Worm (Caenorhabditis elegans) whole organism, L1 larva: Measurements from ENCODE around the gene suf-1.
A peak's percentile ranks its signal among the peaks of the same experiment; 100 is the strongest.

Experiments
- C16A3.4 ChIP-seq: fragments of 150-350 bp; optimal IDR thresholded peaks from 2 replicates; lab custom pipeline; 2014; ENCODE audit warnings: missing biosample characterization, missing genetic modification characterization
- F16B12.6 ChIP-seq: fragments of 150-350 bp; optimal IDR thresholded peaks from 2 replicates; lab custom pipeline; 2014; ENCODE audit warnings: missing biosample characterization, missing genetic modification characterization
- alr-1 ChIP-seq: fragments of 200-800 bp; sonication (Bioruptor generic); optimal IDR thresholded peaks from 2 replicates; lab custom pipeline; 2018; ENCODE audit warnings: borderline replicate concordance, mild to moderate bottlenecking, missing genetic modification characterization, missing compliant biosample characterization
- aly-2 ChIP-seq: fragments of 150-350 bp; optimal IDR thresholded peaks from 2 replicates; lab custom pipeline; 2014; ENCODE audit warnings: missing biosample characterization, missing genetic modification characterization
- ama-1 ChIP-seq: fragments of 150-350 bp; optimal IDR thresholded peaks from 2 replicates; lab custom pipeline; 2014
- blmp-1 ChIP-seq: fragments of 150-350 bp; optimal IDR thresholded peaks from 2 replicates; lab custom pipeline; 2014; ENCODE audit warnings: missing biosample characterization, missing genetic modification characterization
- ceh-82 ChIP-seq, 3 experiments: fragments of 150-350 bp in 1 of 3; sonication (generic microtip) in 2 of 3; optimal IDR thresholded peaks; 2 replicates each; lab custom pipeline; 2014 to 2017; ENCODE audit warnings: missing biosample characterization in 3 of 3, missing genetic modification characterization in 3 of 3
- ceh-88 ChIP-seq: fragments of 200-800 bp; sonication (Bioruptor generic); IDR thresholded peaks from 2 replicates; pipeline ENCODE4 v1.3.6; 2022; ENCODE audit warnings: missing genetic modification characterization, missing compliant biosample characterization
- ces-1 ChIP-seq: fragments of 150-350 bp; optimal IDR thresholded peaks from 2 replicates; lab custom pipeline; 2014; ENCODE audit warnings: missing biosample characterization, missing genetic modification reagents, missing genetic modification characterization
- dsc-1 ChIP-seq: sonication (generic microtip); optimal IDR thresholded peaks from 2 replicates; lab custom pipeline; 2016; ENCODE audit warnings: mild to moderate bottlenecking, missing genetic modification characterization, missing compliant biosample characterization
- efl-1 ChIP-seq, 4 experiments: fragments of 150-350 bp; optimal IDR thresholded peaks in 3 of 4; peaks in 1 of 4; 1 replicate in 1 of 4; 2 replicates in 3 of 4; lab custom pipeline; 2014; ENCODE audit warnings: missing biosample characterization in 2 of 4, missing genetic modification characterization in 2 of 4, missing genetic modification reagents in 2 of 4
- elt-2 ChIP-seq: sonication (generic microtip); optimal IDR thresholded peaks from 2 replicates; lab custom pipeline; 2016; ENCODE audit warnings: missing genetic modification characterization, mild to moderate bottlenecking, inconsistent platforms, missing compliant biosample characterization, missing genetic modification reagents
- elt-3 ChIP-seq, 6 experiments: fragments of 150-350 bp in 1 of 6; sonication (generic microtip); optimal IDR thresholded peaks; 2 replicates each; lab custom pipeline; 2017 to 2018; ENCODE audit warnings: missing biosample characterization in 6 of 6, missing genetic modification characterization in 6 of 6, inconsistent platforms in 1 of 6
- fkh-8 ChIP-seq: sonication (generic microtip); optimal IDR thresholded peaks from 2 replicates; lab custom pipeline; 2016; ENCODE audit warnings: mild to moderate bottlenecking, missing genetic modification characterization, missing compliant biosample characterization
- fos-1 ChIP-seq: fragments of 150-350 bp; optimal IDR thresholded peaks from 2 replicates; lab custom pipeline; 2014; ENCODE audit warnings: missing biosample characterization, missing genetic modification characterization
- grh-1 ChIP-seq: fragments of 200-800 bp; sonication (Bioruptor generic); IDR thresholded peaks from 2 replicates; pipeline ENCODE4 v1.3.6; 2022; ENCODE audit warnings: missing genetic modification reagents, missing genetic modification characterization, missing compliant biosample characterization
- hpl-2 ChIP-seq: fragments of 150-350 bp; optimal IDR thresholded peaks from 2 replicates; lab custom pipeline; 2014; ENCODE audit warnings: missing biosample characterization, missing genetic modification reagents, missing genetic modification characterization
- isw-1 ChIP-seq: fragments of 200-800 bp; sonication (Bioruptor generic); IDR thresholded peaks from 2 replicates; pipeline ENCODE4 v1.3.6; 2022; ENCODE audit warnings: missing genetic modification characterization, missing compliant biosample characterization
- lin-14 ChIP-seq: fragments of 200-800 bp; sonication (Bioruptor generic); optimal IDR thresholded peaks from 2 replicates; lab custom pipeline; 2018; ENCODE audit warnings: mild to moderate bottlenecking, missing genetic modification characterization, moderate library complexity, missing compliant biosample characterization
- lin-35 ChIP-seq, 2 experiments: fragments of 150-350 bp; optimal IDR thresholded peaks; 2 replicates each; lab custom pipeline; 2014; ENCODE audit warnings: missing biosample characterization in 2 of 2, missing genetic modification characterization in 2 of 2, missing genetic modification reagents in 2 of 2
- lir-3 ChIP-seq: sonication (generic microtip); optimal IDR thresholded peaks from 2 replicates; lab custom pipeline; 2016; ENCODE audit warnings: mild to moderate bottlenecking, missing genetic modification characterization, moderate library complexity, missing compliant biosample characterization; ENCODE audit not compliant: poor library complexity
- lsy-2 ChIP-seq, 2 experiments: fragments of 150-350 bp; optimal IDR thresholded peaks; 2 replicates each; lab custom pipeline; 2014; ENCODE audit warnings: missing biosample characterization in 2 of 2, missing genetic modification characterization in 2 of 2
- mab-9 ChIP-seq: fragments of 200-800 bp; sonication (Bioruptor generic); IDR thresholded peaks from 2 replicates; pipeline ENCODE4 v1.3.6; 2022; ENCODE audit warnings: missing genetic modification reagents, missing genetic modification characterization, missing compliant biosample characterization
- mep-1 ChIP-seq: fragments of 150-350 bp; optimal IDR thresholded peaks from 2 replicates; lab custom pipeline; 2014; ENCODE audit warnings: missing biosample characterization, missing genetic modification characterization
- nhr-11 ChIP-seq: fragments of 150-350 bp; optimal IDR thresholded peaks from 2 replicates; lab custom pipeline; 2014; ENCODE audit warnings: missing biosample characterization, missing genetic modification characterization
- nhr-19 ChIP-seq: fragments of 200-800 bp; sonication (Bioruptor generic); conservative IDR thresholded peaks from 2 replicates; pipeline ENCODE4 v1.3.6; 2022; ENCODE audit warnings: missing genetic modification characterization, missing compliant biosample characterization
- nhr-237 ChIP-seq: fragments of 150-350 bp; optimal IDR thresholded peaks from 2 replicates; lab custom pipeline; 2014; ENCODE audit warnings: missing biosample characterization, missing genetic modification characterization
- nhr-71 ChIP-seq: sonication (generic microtip); optimal IDR thresholded peaks from 2 replicates; lab custom pipeline; 2016; ENCODE audit warnings: mild to moderate bottlenecking, missing genetic modification characterization, moderate library complexity, missing compliant biosample characterization
- nhr-77 ChIP-seq: fragments of 150-350 bp; optimal IDR thresholded peaks from 2 replicates; lab custom pipeline; 2014; ENCODE audit warnings: missing biosample characterization, missing genetic modification characterization
- nhr-84 ChIP-seq: sonication (generic microtip); optimal IDR thresholded peaks from 2 replicates; lab custom pipeline; 2017; ENCODE audit warnings: missing biosample characterization, missing genetic modification characterization
- nhr-90 ChIP-seq: sonication (generic microtip); optimal IDR thresholded peaks from 2 replicates; lab custom pipeline; 2016; ENCODE audit warnings: mild to moderate bottlenecking, missing genetic modification characterization, missing compliant biosample characterization; ENCODE audit not compliant: poor library complexity
- rnt-1 ChIP-seq: sonication (generic microtip); optimal IDR thresholded peaks from 2 replicates; lab custom pipeline; 2016; ENCODE audit warnings: mild to moderate bottlenecking, missing genetic modification characterization, moderate library complexity, missing compliant biosample characterization
- skn-1 ChIP-seq: fragments of 150-350 bp; optimal IDR thresholded peaks from 2 replicates; lab custom pipeline; 2014; ENCODE audit warnings: missing biosample characterization, missing genetic modification characterization
- snu-23 ChIP-seq: sonication (generic microtip); optimal IDR thresholded peaks from 2 replicates; lab custom pipeline; 2016; ENCODE audit warnings: missing genetic modification characterization, missing compliant biosample characterization
- sup-37 ChIP-seq: fragments of 200-800 bp; sonication (Bioruptor generic); optimal IDR thresholded peaks from 2 replicates; lab custom pipeline; 2018; ENCODE audit warnings: mild to moderate bottlenecking, missing genetic modification characterization, missing compliant biosample characterization
- unc-30 ChIP-seq: sonication (generic microtip); optimal IDR thresholded peaks from 2 replicates; lab custom pipeline; 2017; ENCODE audit warnings: missing biosample characterization, missing genetic modification characterization
- unc-62 ChIP-seq: fragments of 150-350 bp; optimal IDR thresholded peaks from 2 replicates; lab custom pipeline; 2014; ENCODE audit warnings: missing biosample characterization, missing genetic modification reagents, missing genetic modification characterization
- unc-86 ChIP-seq: sonication (generic microtip); optimal IDR thresholded peaks from 2 replicates; lab custom pipeline; 2016; ENCODE audit warnings: missing genetic modification characterization, missing compliant biosample characterization
- unc-98 ChIP-seq: fragments of 200-800 bp; sonication (Bioruptor generic); IDR thresholded peaks from 2 replicates; pipeline ENCODE4 v1.3.6; 2022; ENCODE audit warnings: missing genetic modification characterization, missing compliant biosample characterization
- zip-4 ChIP-seq: fragments of 200-800 bp; sonication (Bioruptor generic); optimal IDR thresholded peaks from 2 replicates; lab custom pipeline; 2018; ENCODE audit warnings: mild to moderate bottlenecking, missing genetic modification characterization, moderate library complexity, missing compliant biosample characterization
- ztf-11 ChIP-seq, 2 experiments: sonication (generic microtip); optimal IDR thresholded peaks; 2 replicates each; lab custom pipeline; 2016 to 2017; ENCODE audit warnings: missing genetic modification characterization in 2 of 2, missing biosample characterization in 1 of 2, missing compliant biosample characterization in 1 of 2
- ztf-4 ChIP-seq: fragments of 150-350 bp; optimal IDR thresholded peaks from 2 replicates; lab custom pipeline; 2014; ENCODE audit warnings: missing biosample characterization, missing genetic modification characterization

Gene suf-1

DNA sequence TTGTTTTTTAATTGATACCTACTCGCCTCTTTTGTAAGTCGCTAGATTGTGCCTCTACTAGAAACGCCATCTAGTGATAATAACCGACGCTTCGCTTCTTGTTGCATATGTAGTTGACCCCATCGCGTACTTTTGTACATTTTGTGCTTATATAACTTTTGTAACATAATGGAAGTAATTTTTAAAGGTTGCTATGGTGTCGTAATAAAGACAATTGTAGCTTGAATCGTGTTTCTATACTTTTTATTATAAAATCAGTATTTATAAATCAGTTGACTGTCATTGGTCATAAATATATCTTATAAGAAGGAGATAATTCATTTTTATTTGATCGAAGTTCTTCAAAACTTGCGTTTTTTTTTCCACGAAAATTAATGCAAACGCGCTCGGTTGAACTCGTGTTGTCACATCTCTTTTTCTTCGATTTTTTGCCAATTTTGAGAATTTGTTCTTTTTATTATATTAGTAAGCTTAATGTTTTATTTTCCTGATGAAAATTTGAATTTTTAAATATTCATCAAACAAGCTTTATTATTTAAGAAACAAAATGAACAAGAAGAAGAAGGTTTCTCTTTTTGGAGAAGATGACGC is 26.0 kb upstream of the suf-1 start, which contains the start of gene F54C9.9 (continued):
- TF ChIP-seq nhr-237 (no peak), unc-62 (GFP tag; lab: Kevin White, UChicago) (no peak), mep-1 (tag; lab: Kevin White, UChicago) (no peak)

ce11 chrII:8581700-8582099 is 21.9 kb upstream of the suf-1 start, which contains the start of gene arl-1:
Gene arl-1 (plus strand): TSS chrII:8582000.
- TF ChIP-seq skn-1 (tag; lab: Kevin White, UChicago) (no peak), grh-1 (GFP tag; lab: Robert Waterston, UW) (no peak), nhr-71 (tag; lab: Kevin White, UChicago) (no peak), blmp-1 (tag; lab: Kevin White, UChicago) (no peak), rnt-1 (tag; lab: Kevin White, UChicago) (no peak), efl-1 (optimal IDR thresholded peaks at IDR 0.05; lab: Kevin White, UChicago) (no peak), efl-1 (GFP tag; optimal IDR thresholded peaks at IDR 0.05 in 1 of 2; lab: Kevin White, UChicago) (no peak)
- TF ChIP-seq, all 84 proteins: peak for 0

DNA sequence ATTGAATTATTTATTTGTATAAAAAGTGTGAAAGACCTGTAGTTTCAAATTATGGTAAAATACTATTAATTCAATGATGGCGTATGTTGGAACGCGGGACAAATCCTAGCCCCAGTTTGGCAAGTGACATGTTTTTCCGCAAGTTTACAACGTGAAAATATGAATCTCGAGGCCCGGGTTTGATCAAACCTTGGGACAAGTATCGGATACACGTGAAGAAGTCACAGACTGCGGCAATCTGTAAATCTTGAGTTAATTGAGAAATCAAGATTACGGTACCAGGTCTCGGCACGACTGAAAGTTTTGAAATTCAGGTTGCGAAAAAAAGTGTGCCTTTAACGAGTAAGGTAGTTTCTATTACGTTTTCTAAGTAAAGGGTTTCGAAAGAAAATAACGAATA is 20.6 kb upstream of the suf-1 start:
- TF ChIP-seq aly-2 (tag; lab: Kevin White, UChicago) (no peak), ztf-11 (tag; optimal IDR thresholded peaks at IDR 0.05; lab: Kevin White, UChicago) (no peak), lin-35 (GFP tag; optimal IDR thresholded peaks at IDR 0.05; lab: Kevin White, UChicago) (no peak), nhr-90 (tag; lab: Kevin White, UChicago) (no peak), sup-37 (no peak), nhr-71 (tag; lab: Kevin White, UChicago) (no peak), fkh-8 (no peak), F16B12.6 (tag; lab: Kevin White, UChicago) (no peak), ama-1 (lab: Kevin White, UChicago) (no peak), lin-14 (GFP tag; lab: Kevin White, UChicago) (no peak), alr-1 (tag; lab: Kevin White, UChicago) (no peak)

- TF ChIP-seq zip-4 (GFP tag; lab: Kevin White, UChicago) (no peak), nhr-11 (tag; lab: Kevin White, UChicago) (no peak), dsc-1 (tag; lab: Kevin White, UChicago) (no peak), unc-30 (tag; lab: Kevin White, UChicago) (no peak), lsy-2 (tag; optimal IDR thresholded peaks at IDR 0.05; lab: Kevin White, UChicago) (peak in 1 of 2 experiments; percentile 57), nhr-77 (tag; lab: Kevin White, UChicago) (no peak), fkh-8 (no peak), unc-62 (GFP tag; lab: Kevin White, UChicago) (no peak), aly-2 (tag; lab: Kevin White, UChicago) (no peak), nhr-84 (tag; lab: Kevin White, UChicago) (no peak), elt-3 (tag; optimal IDR thresholded peaks at IDR 0.05; lab: Kevin White, UChicago) (no peak), lir-3 (tag; lab: Kevin White, UChicago) (no peak), lin-35 (GFP tag; optimal IDR thresholded peaks at IDR 0.05; lab: Kevin White, UChicago) (peak in 1 of 2 experiments; percentile 14), rnt-1 (tag; lab: Kevin White, UChicago) (peak; percentile 42), alr-1 (tag; lab: Kevin White, UChicago) (no peak), ces-1 (GFP tag; lab: Kevin White, UChicago) (no peak), mab-9 (no peak), unc-86 (tag; lab: Kevin White, UChicago) (no peak), lin-14 (GFP tag; lab: Kevin White, UChicago) (peak; percentile 73), nhr-19 (no peak), ztf-4 (peak; percentile 30), unc-98 (GFP tag; lab: Robert Waterston, UW) (no peak), ceh-82 (tag; optimal IDR thresholded peaks at IDR 0.05; lab: Kevin White, UChicago) (no peak), fos-1 (tag; lab: Kevin White, UChicago) (no peak), hpl-2 (GFP tag; lab: Kevin White, UChicago) (no peak), mep-1 (tag; lab: Kevin White, UChicago) (peak; percentile 12), isw-1 (GFP tag; lab: Robert Waterston, UW) (no peak), snu-23 (GFP tag; lab: Kevin White, UChicago) (peak; percentile 11), nhr-71 (tag; lab: Kevin White, UChicago) (peak; percentile 62), elt-2 (tag; lab: Kevin White, UChicago) (no peak), blmp-1 (tag; lab: Kevin White, UChicago) (peak; percentile 64), C16A3.4 (tag; lab: Kevin White, UChicago) (peak; percentile 7), ceh-88 (no peak)
Observed at ce11 chrII:8585036-8585627, 18.5 kb upstream of the suf-1 start, which contains the start of gene F54C9.11. Gene F54C9.11 (minus strand): TSS chrII:8585086.
